Worm (Caenorhabditis elegans) whole organism, late embryonic: ENCODE measurements around the gene tbb-1.
A peak's percentile ranks its signal among the peaks of the same experiment; 100 is the strongest.

Experiments
- C38D4.7 ChIP-seq: fragments of 200-800 bp; sonication (Bioruptor generic); optimal IDR thresholded peaks from 2 replicates; lab custom pipeline; 2018; ENCODE audit warnings: mild to moderate bottlenecking, missing genetic modification characterization, moderate library complexity, missing compliant biosample characterization
- F13H6.1 ChIP-seq: sonication (generic microtip); optimal IDR thresholded peaks from 2 replicates; lab custom pipeline; 2016; ENCODE audit warnings: missing genetic modification characterization, missing compliant biosample characterization
- K02D7.2 ChIP-seq: sonication (generic microtip); optimal IDR thresholded peaks from 2 replicates; lab custom pipeline; 2017; ENCODE audit warnings: mild to moderate bottlenecking, missing genetic modification characterization, missing compliant biosample characterization
- K09A11.1 ChIP-seq: sonication (generic microtip); optimal IDR thresholded peaks from 2 replicates; lab custom pipeline; 2017; ENCODE audit warnings: antibody characterized with exemption, mild to moderate bottlenecking, missing genetic modification characterization, missing compliant biosample characterization; ENCODE audit not compliant: insufficient read depth
- Y22D7AL.16 ChIP-seq: sonication (generic microtip); optimal IDR thresholded peaks from 2 replicates; lab custom pipeline; 2016; ENCODE audit warnings: missing genetic modification characterization, missing compliant biosample characterization
- ama-1 ChIP-seq: fragments of 150-350 bp; optimal IDR thresholded peaks from 2 replicates; lab custom pipeline; 2014
- ceh-14 ChIP-seq: sonication (generic microtip); optimal IDR thresholded peaks from 2 replicates; lab custom pipeline; 2016; ENCODE audit warnings: missing genotype, missing genetic modification characterization, missing compliant biosample characterization
- ceh-18 ChIP-seq: sonication (generic microtip); optimal IDR thresholded peaks from 2 replicates; lab custom pipeline; 2016; ENCODE audit warnings: missing genetic modification characterization, missing compliant biosample characterization
- ceh-19 ChIP-seq: fragments of 200-800 bp; sonication (Bioruptor generic); optimal IDR thresholded peaks from 2 replicates; lab custom pipeline; 2018; ENCODE audit warnings: mild to moderate bottlenecking, missing genetic modification characterization, missing compliant biosample characterization
- ceh-22 ChIP-seq: sonication (generic microtip); optimal IDR thresholded peaks from 2 replicates; lab custom pipeline; 2017; ENCODE audit warnings: missing biosample characterization, missing genetic modification characterization
- ceh-9 ChIP-seq: sonication (generic microtip); optimal IDR thresholded peaks from 2 replicates; lab custom pipeline; 2016; ENCODE audit warnings: mild to moderate bottlenecking, missing genetic modification characterization, inconsistent platforms, missing compliant biosample characterization
- elt-4 ChIP-seq: sonication (generic microtip); optimal IDR thresholded peaks from 2 replicates; lab custom pipeline; 2016; ENCODE audit warnings: missing genetic modification characterization, missing compliant biosample characterization
- ets-4 ChIP-seq: sonication (generic microtip); optimal IDR thresholded peaks from 2 replicates; lab custom pipeline; 2016; ENCODE audit warnings: missing genetic modification characterization, missing compliant biosample characterization
- eyg-1 ChIP-seq: sonication (generic microtip); optimal IDR thresholded peaks from 2 replicates; lab custom pipeline; 2016; ENCODE audit warnings: missing genotype, missing genetic modification characterization, missing compliant biosample characterization
- hlh-15 ChIP-seq: sonication (generic microtip); optimal IDR thresholded peaks from 2 replicates; lab custom pipeline; 2016; ENCODE audit warnings: missing genetic modification characterization, missing compliant biosample characterization
- hlh-8 ChIP-seq: sonication (generic microtip); optimal IDR thresholded peaks from 2 replicates; lab custom pipeline; 2016; ENCODE audit warnings: missing genotype, missing genetic modification characterization, missing compliant biosample characterization
- lim-6 ChIP-seq: sonication (generic microtip); optimal IDR thresholded peaks from 2 replicates; lab custom pipeline; 2016; ENCODE audit warnings: missing genetic modification characterization, missing compliant biosample characterization
- nfya-1 ChIP-seq: sonication (generic microtip); optimal IDR thresholded peaks from 2 replicates; lab custom pipeline; 2017; ENCODE audit warnings: missing genetic modification characterization, mild to moderate bottlenecking, missing compliant biosample characterization, antibody characterized with exemption, moderate library complexity
- nhr-11 ChIP-seq: fragments of 150-350 bp; optimal IDR thresholded peaks from 2 replicates; lab custom pipeline; 2014; ENCODE audit warnings: missing biosample characterization, missing genetic modification characterization
- npax-4 ChIP-seq: sonication (generic microtip); optimal IDR thresholded peaks from 2 replicates; lab custom pipeline; 2016; ENCODE audit warnings: missing genetic modification characterization, missing compliant biosample characterization
- odd-2 ChIP-seq: sonication (generic microtip); optimal IDR thresholded peaks from 2 replicates; lab custom pipeline; 2017; ENCODE audit warnings: antibody characterized with exemption, mild to moderate bottlenecking, missing genetic modification characterization, missing compliant biosample characterization
- pat-9 ChIP-seq: fragments of 200-800 bp; sonication (Bioruptor generic); optimal IDR thresholded peaks from 2 replicates; lab custom pipeline; 2018; ENCODE audit warnings: mild to moderate bottlenecking, missing genetic modification characterization, moderate library complexity, missing compliant biosample characterization
- pha-4 ChIP-seq: fragments of 150-350 bp; optimal IDR thresholded peaks from 2 replicates; lab custom pipeline; 2018; ENCODE audit warnings: missing biosample characterization, missing genetic modification reagents, missing genetic modification characterization
- pros-1 ChIP-seq: fragments of 150-350 bp; optimal IDR thresholded peaks from 2 replicates; lab custom pipeline; 2014; ENCODE audit warnings: missing biosample characterization, missing genetic modification reagents, missing genetic modification characterization
- rnt-1 ChIP-seq: sonication (generic microtip); optimal IDR thresholded peaks from 2 replicates; lab custom pipeline; 2016; ENCODE audit warnings: missing genetic modification characterization, missing compliant biosample characterization
- sox-2 ChIP-seq: fragments of 200-800 bp; sonication (Bioruptor generic); IDR thresholded peaks from 2 replicates; pipeline ENCODE4 v1.3.6; 2022; ENCODE audit warnings: missing genetic modification reagents, missing genetic modification characterization, missing compliant biosample characterization
- syd-9 ChIP-seq: sonication (generic microtip); optimal IDR thresholded peaks from 2 replicates; lab custom pipeline; 2016; ENCODE audit warnings: mild to moderate bottlenecking, missing genetic modification characterization, moderate library complexity, missing compliant biosample characterization
- tbx-2 ChIP-seq: sonication (generic microtip); optimal IDR thresholded peaks from 2 replicates; lab custom pipeline; 2016; ENCODE audit warnings: missing genetic modification characterization, missing compliant biosample characterization
- ttx-3 ChIP-seq: sonication (generic microtip); optimal IDR thresholded peaks from 2 replicates; lab custom pipeline; 2016; ENCODE audit warnings: missing genetic modification reagents, missing genetic modification characterization, missing compliant biosample characterization
- unc-3 ChIP-seq, 2 experiments: fragments of 200-800 bp in 1 of 2; sonication (Bioruptor generic) in 1 of 2; sonication (generic microtip) in 1 of 2; conservative IDR thresholded peaks in 1 of 2; optimal IDR thresholded peaks in 1 of 2; 2 replicates each; pipeline versions ENCODE4 v1.3.6 to Lab custom; 2016 to 2022; ENCODE audit warnings: missing compliant biosample characterization in 2 of 2, missing genetic modification characterization in 2 of 2, missing genetic modification reagents in 1 of 2
- unc-42 ChIP-seq: sonication (generic microtip); optimal IDR thresholded peaks from 2 replicates; lab custom pipeline; 2016; ENCODE audit warnings: missing genotype, missing genetic modification characterization, missing compliant biosample characterization
- unc-55 ChIP-seq: sonication (generic microtip); optimal IDR thresholded peaks from 2 replicates; lab custom pipeline; 2017; ENCODE audit warnings: missing biosample characterization, missing genetic modification reagents, missing genetic modification characterization
- zip-5 ChIP-seq: sonication (generic microtip); optimal IDR thresholded peaks from 2 replicates; lab custom pipeline; 2016; ENCODE audit warnings: missing genetic modification characterization, missing compliant biosample characterization

The tbb-1 gene

DNA sequence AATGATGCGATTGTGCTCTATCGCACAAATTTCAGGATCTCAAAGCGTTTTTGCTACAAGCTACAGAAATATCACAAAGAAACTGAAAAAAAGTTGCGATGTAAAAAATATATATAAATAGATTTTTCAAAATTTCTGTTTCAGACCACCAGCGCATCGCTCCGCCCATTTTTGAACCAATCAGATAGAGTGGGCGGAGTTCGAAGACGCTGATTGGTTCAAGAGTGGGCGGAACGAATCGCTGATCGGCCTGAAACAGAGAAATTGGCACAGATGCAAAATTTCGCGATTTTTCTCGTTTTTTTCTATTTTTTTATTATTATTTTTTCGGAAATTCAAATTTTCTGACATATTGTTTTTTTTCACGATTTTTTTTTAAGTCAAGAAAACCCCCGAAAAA lies 39.4 kb downstream of the tbb-1 start:
- TF ChIP-seq tbx-2 (tag; lab: Kevin White, UChicago) (no peak), nfya-1 (peak; percentile 61), odd-2 (no peak), rnt-1 (tag; lab: Kevin White, UChicago) (no peak), ceh-22 (tag; lab: Kevin White, UChicago) (no peak), zip-5 (tag; lab: Kevin White, UChicago) (no peak)

DNA sequence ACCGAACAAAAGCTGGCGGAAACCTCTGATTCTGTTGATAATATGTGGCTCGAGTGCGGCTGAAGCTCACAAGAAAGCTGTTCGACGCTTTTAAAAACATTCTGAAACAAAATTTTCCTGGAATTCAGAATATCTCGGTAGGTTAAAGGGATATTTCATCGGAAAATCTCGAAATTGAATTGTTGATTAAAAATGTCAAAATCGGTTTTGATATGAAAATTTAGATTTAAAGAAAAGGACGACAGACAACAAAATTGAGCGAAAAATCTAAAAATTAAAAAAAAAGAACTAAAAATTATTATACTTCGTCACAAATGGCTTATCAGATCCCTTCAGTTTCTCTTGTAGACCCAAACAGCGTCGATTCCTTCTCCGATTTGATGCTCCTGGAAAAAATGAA lies 41.8 kb downstream of the tbb-1 start, which contains the start of gene Y39A1A.20:
Y39A1A.20 (minus strand) TSS at position 101 of the 400 bp plus-strand sequence.
- no peak for TF ChIP-seq lim-6 (tag; lab: Kevin White, UChicago)
- TF ChIP-seq ets-4 (tag; lab: Kevin White, UChicago) = no peak
- no peak for TF ChIP-seq hlh-15 (tag; lab: Kevin White, UChicago)
- TF ChIP-seq ceh-14 (tag; lab: Kevin White, UChicago) = no peak
- no peak for TF ChIP-seq pha-4 (tag; lab: Kevin White, UChicago)
- TF ChIP-seq elt-4 (tag; lab: Kevin White, UChicago) = no peak
- no peak for TF ChIP-seq unc-42
- no peak for TF ChIP-seq nfya-1
- TF ChIP-seq pros-1 = no peak
- TF ChIP-seq C38D4.7 (GFP tag; lab: Kevin White, UChicago) = no peak
- no peak for TF ChIP-seq K09A11.1 (tag; lab: Kevin White, UChicago)
- TF ChIP-seq pat-9 (tag; lab: Kevin White, UChicago) = no peak
- TF ChIP-seq unc-55 (GFP tag; lab: Kevin White, UChicago) = no peak
- TF ChIP-seq unc-3 (GFP tag; conservative IDR thresholded peaks at IDR 0.05; lab: Robert Waterston, UW) = no peak
- no peak for TF ChIP-seq unc-3 (tag; optimal IDR thresholded peaks at IDR 0.05; lab: Kevin White, UChicago)

DNA sequence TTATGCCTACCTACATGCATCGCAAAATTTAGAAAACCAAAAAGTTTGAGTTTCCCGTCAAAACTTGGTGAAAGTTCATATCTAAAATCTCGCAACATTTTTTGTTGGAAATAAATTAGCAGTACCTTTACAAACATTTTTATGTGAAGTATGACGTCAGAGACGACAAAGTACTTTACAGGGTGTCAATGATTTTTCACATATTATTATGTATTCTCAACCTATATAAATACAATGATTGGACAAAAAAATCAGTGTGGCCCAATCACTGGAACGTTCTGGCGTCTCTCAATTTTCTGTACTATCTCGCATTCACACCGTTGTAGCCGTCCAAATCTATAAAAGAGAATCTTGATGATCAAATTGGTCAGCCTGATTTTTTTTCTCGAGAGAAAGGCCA lies 47.9 kb downstream of the tbb-1 start, which contains the start of the genes Y39A1A.18 and fmo-3:
Y39A1A.18 (minus strand) TSS at position 192 of the 400 bp plus-strand sequence.
fmo-3 (plus strand) TSS at position 388 of the 400 bp plus-strand sequence.
- TF ChIP-seq K02D7.2 (tag; lab: Kevin White, UChicago) (no peak), npax-4 (tag; lab: Kevin White, UChicago) (no peak), ceh-18 (tag; lab: Kevin White, UChicago) (no peak), pat-9 (tag; lab: Kevin White, UChicago) (no peak), ceh-22 (tag; lab: Kevin White, UChicago) (no peak), hlh-8 (tag; lab: Kevin White, UChicago) (no peak), eyg-1 (tag; lab: Kevin White, UChicago) (no peak), ceh-19 (GFP tag; lab: Kevin White, UChicago) (no peak), unc-3 (GFP tag; conservative IDR thresholded peaks at IDR 0.05; lab: Robert Waterston, UW) (no peak), unc-3 (tag; optimal IDR thresholded peaks at IDR 0.05; lab: Kevin White, UChicago) (no peak)

DNA sequence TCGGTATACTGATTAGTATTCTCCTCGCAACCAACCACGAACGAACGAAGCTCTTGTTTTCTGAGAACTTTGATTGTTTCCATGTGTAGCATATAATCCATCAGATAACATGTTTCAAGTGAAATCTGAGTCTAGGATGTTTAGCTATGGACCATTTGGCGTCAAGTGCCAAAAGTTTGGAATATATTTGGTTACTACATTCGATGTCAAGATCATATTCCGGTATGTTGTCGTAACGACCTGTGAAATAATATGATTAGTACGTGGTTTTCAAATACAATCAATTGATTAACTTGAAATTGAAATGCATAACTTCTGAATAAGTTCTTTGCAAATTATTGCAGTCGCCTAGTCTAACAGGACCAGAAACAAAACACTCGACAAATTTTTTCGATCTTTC lies 51.2 kb downstream of the tbb-1 start, which contains the start of gene Y39A1A.17:
Y39A1A.17 (minus strand) TSS at position 101 of the 400 bp plus-strand sequence.
- TF ChIP-seq ceh-9 (tag; lab: Kevin White, UChicago) (no peak), unc-55 (GFP tag; lab: Kevin White, UChicago) (no peak), ama-1 (lab: Kevin White, UChicago) (no peak), F13H6.1 (no peak), pros-1 (no peak), syd-9 (no peak), nhr-11 (tag; lab: Kevin White, UChicago) (no peak), Y22D7AL.16 (tag; lab: Kevin White, UChicago) (no peak), ceh-22 (tag; lab: Kevin White, UChicago) (no peak), rnt-1 (tag; lab: Kevin White, UChicago) (no peak), sox-2 (GFP tag; lab: Robert Waterston, UW) (no peak), odd-2 (no peak), ttx-3 (tag; lab: Kevin White, UChicago) (no peak)
